Fruit fly (Drosophila melanogaster): ENCODE data around the gene CG43175.
A peak's percentile ranks its signal among the peaks of the same experiment; 100 is the strongest.

CG43175 gene

dm6 chr3R:17679368-17679997, 49.0 kb downstream of the CG43175 start:
- peak; percentile 89 for TF ChIP-seq brk (GFP tag; optimal IDR thresholded peaks at IDR 0.05)
- TF ChIP-seq CG9705 (GFP tag; optimal IDR thresholded peaks at IDR 0.05) = peak; percentile 76
- no peak for TF ChIP-seq CrebA (GFP tag; optimal IDR thresholded peaks at IDR 0.05; ENCODE audit: borderline replicate concordance)
- TF ChIP-seq fru (GFP tag; optimal IDR thresholded peaks at IDR 0.05) = peak; percentile 88
- peak; percentile 86 for TF ChIP-seq rgr (GFP tag; optimal IDR thresholded peaks at IDR 0.05)
- no peak for TF ChIP-seq dl (GFP tag; optimal IDR thresholded peaks at IDR 0.05; ENCODE audit: insufficient read depth in 1 of 2, partially characterized antibody in 2 of 2)
- peak; percentile 92 for TF ChIP-seq HLH106 (tag; optimal IDR thresholded peaks at IDR 0.05)
- TF ChIP-seq dmrt93B (GFP tag; optimal IDR thresholded peaks at IDR 0.05) = peak; percentile 82
- TF ChIP-seq Dfd (GFP tag; optimal IDR thresholded peaks at IDR 0.05) = no peak
- TF ChIP-seq h (GFP tag; optimal IDR thresholded peaks at IDR 0.05) = peak; percentile 90
- peak; percentile 33 to 93 for TF ChIP-seq foxo (GFP tag; optimal IDR thresholded peaks at IDR 0.05)
- no peak for TF ChIP-seq Hr78 (GFP tag; optimal IDR thresholded peaks at IDR 0.05)
- no peak for TF ChIP-seq lola (GFP tag; optimal IDR thresholded peaks at IDR 0.05)
- peak; percentile 85 for TF ChIP-seq sage (GFP tag; optimal IDR thresholded peaks at IDR 0.05)
- TF ChIP-seq psq (GFP tag; optimal IDR thresholded peaks at IDR 0.05) = peak; percentile 87
- peak; percentile 59 for TF ChIP-seq Rel (GFP tag; optimal IDR thresholded peaks at IDR 0.05)
- TF ChIP-seq Rel (tag; optimal IDR thresholded peaks at IDR 0.05) = peak; percentile 66
- peak; percentile 23 for TF ChIP-seq Jra (GFP tag; optimal IDR thresholded peaks at IDR 0.05)
- no peak for TF ChIP-seq Abd-B (GFP tag; optimal IDR thresholded peaks at IDR 0.05)
- no peak for TF ChIP-seq Vsx2 (GFP tag; optimal IDR thresholded peaks at IDR 0.05; ENCODE audit: partially characterized antibody)
- peak; percentile 80 for TF ChIP-seq Hnf4 (GFP tag; optimal IDR thresholded peaks at IDR 0.05)
- no peak for TF ChIP-seq Dif (GFP tag; optimal IDR thresholded peaks at IDR 0.05; ENCODE audit: partially characterized antibody)
- peak; percentile 86 for TF ChIP-seq br (GFP tag; optimal IDR thresholded peaks at IDR 0.05)
- TF ChIP-seq Sp1 (GFP tag; optimal IDR thresholded peaks at IDR 0.05) = peak; percentile 95
- TF ChIP-seq Myc (optimal IDR thresholded peaks at IDR 0.05) = no peak
- peak; percentile 67 for TF ChIP-seq dsf (GFP tag; optimal IDR thresholded peaks at IDR 0.05; ENCODE audit: borderline replicate concordance)
- no peak for TF ChIP-seq N (GFP tag; optimal IDR thresholded peaks at IDR 0.05)
- TF ChIP-seq tai (GFP tag; optimal IDR thresholded peaks at IDR 0.05) = peak; percentile 33
- TF ChIP-seq woc (GFP tag; optimal IDR thresholded peaks at IDR 0.05) = peak; percentile 84
- no peak for TF ChIP-seq pan (optimal IDR thresholded peaks at IDR 0.05)
- TF ChIP-seq Mio (GFP tag; optimal IDR thresholded peaks at IDR 0.05) = peak; percentile 8
- TF ChIP-seq usp (GFP tag; optimal IDR thresholded peaks at IDR 0.05) = peak; percentile 33
- no peak for TF ChIP-seq Hr83 (GFP tag; optimal IDR thresholded peaks at IDR 0.05; ENCODE audit: poor library complexity, severe bottlenecking)
- TF ChIP-seq jim (GFP tag; optimal IDR thresholded peaks at IDR 0.05) = no peak
- TF ChIP-seq GATAd (GFP tag; optimal IDR thresholded peaks at IDR 0.05) = no peak
- TF ChIP-seq CG32264 (GFP tag; optimal IDR thresholded peaks at IDR 0.05) = peak; percentile 48
- TF ChIP-seq OdsH (GFP tag; optimal IDR thresholded peaks at IDR 0.05) = peak; percentile 89
- no peak for TF ChIP-seq sv (GFP tag; optimal IDR thresholded peaks at IDR 0.05)
- TF ChIP-seq ey (GFP tag; optimal IDR thresholded peaks at IDR 0.05) = peak; percentile 88

DNA sequence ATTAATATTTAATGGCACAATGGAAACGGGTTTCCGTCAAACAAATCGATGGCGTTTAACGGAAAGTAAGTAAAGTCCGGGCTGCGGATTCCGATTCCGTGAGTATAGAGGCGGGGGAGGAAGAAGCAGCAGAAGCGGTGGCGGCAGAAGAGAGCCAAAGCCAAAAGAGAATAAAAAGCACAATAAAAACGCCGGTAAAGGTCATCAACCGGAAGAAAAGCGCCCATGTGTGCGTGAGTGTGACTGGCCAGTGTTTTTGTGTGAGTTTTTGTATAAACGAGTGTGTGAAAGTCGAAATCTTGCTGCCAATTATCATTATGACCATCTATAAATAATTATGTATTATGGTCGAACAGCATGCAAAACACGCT, 49.7 kb downstream of the CG43175 start:
- TF ChIP-seq foxo (GFP tag; optimal IDR thresholded peaks at IDR 0.05) (no peak), jim (GFP tag; optimal IDR thresholded peaks at IDR 0.05) (peak; percentile 80), dmrt93B (GFP tag; optimal IDR thresholded peaks at IDR 0.05) (no peak), Myc (optimal IDR thresholded peaks at IDR 0.05) (no peak), CrebA (GFP tag; optimal IDR thresholded peaks at IDR 0.05; ENCODE audit: borderline replicate concordance) (no peak), dl (GFP tag; optimal IDR thresholded peaks at IDR 0.05; ENCODE audit: insufficient read depth in 1 of 2, partially characterized antibody in 2 of 2) (peak in 1 of 2 experiments; percentile 8), GATAd (GFP tag; optimal IDR thresholded peaks at IDR 0.05) (no peak), Rel (GFP tag; optimal IDR thresholded peaks at IDR 0.05) (no peak), Rel (tag; optimal IDR thresholded peaks at IDR 0.05) (peak; percentile 45), rgr (GFP tag; optimal IDR thresholded peaks at IDR 0.05) (no peak), dsf (GFP tag; optimal IDR thresholded peaks at IDR 0.05; ENCODE audit: borderline replicate concordance) (no peak)
